Fruit fly (Drosophila melanogaster) whole organism, prepupa: Measurements from ENCODE around the gene CHES-1-like.

Experiments
- CG11294 ChIP-seq: fragments of 200-800 bp; sonication (Bioruptor generic); IDR thresholded peaks from 2 replicates; pipeline ENCODE4 v1.3.6; 2022; ENCODE audit warnings: missing biosample characterization, missing genetic modification characterization
- CG11902 ChIP-seq: fragments of 200-800 bp; sonication (Bioruptor generic); optimal IDR thresholded peaks from 3 replicates; lab custom pipeline; 2016; ENCODE audit warnings: missing biosample characterization, missing genetic modification characterization
- CG15336 ChIP-seq: fragments of 200-800 bp; sonication (Bioruptor generic); IDR thresholded peaks from 2 replicates; pipeline ENCODE4 v1.3.6; 2022; ENCODE audit warnings: missing biosample characterization, missing genetic modification characterization
- CG1621 ChIP-seq: fragments of 200-800 bp; sonication (Bioruptor generic); optimal IDR thresholded peaks from 3 replicates; lab custom pipeline; 2018; ENCODE audit warnings: missing biosample characterization, mild to moderate bottlenecking, missing genetic modification characterization
- CG16779 ChIP-seq: fragments of 200-800 bp; sonication (Bioruptor generic); optimal IDR thresholded peaks from 3 replicates; lab custom pipeline; 2017; ENCODE audit warnings: missing biosample characterization, mild to moderate bottlenecking, missing genetic modification characterization
- CG3032 ChIP-seq: fragments of 200-800 bp; optimal IDR thresholded peaks from 2 replicates; lab custom pipeline; 2019; ENCODE audit warnings: missing biosample characterization, mild to moderate bottlenecking, missing genetic modification characterization, moderate library complexity
- CG31627 ChIP-seq: fragments of 200-800 bp; sonication (Bioruptor generic); optimal IDR thresholded peaks from 3 replicates; lab custom pipeline; 2016; ENCODE audit warnings: missing biosample characterization, missing genetic modification characterization
- CG34406 ChIP-seq: fragments of 200-800 bp; sonication (Bioruptor generic); optimal IDR thresholded peaks from 3 replicates; lab custom pipeline; 2016; ENCODE audit warnings: missing biosample characterization, missing genetic modification characterization
- CG3919 ChIP-seq: fragments of 200-800 bp; sonication (Bioruptor generic); optimal IDR thresholded peaks from 3 replicates; lab custom pipeline; 2016; ENCODE audit warnings: missing biosample characterization, missing genetic modification characterization
- CG6276 ChIP-seq: fragments of 200-800 bp; sonication (Bioruptor generic); optimal IDR thresholded peaks from 2 replicates; lab custom pipeline; 2017; ENCODE audit warnings: missing biosample characterization, mild to moderate bottlenecking, missing genetic modification characterization
- CG6792 ChIP-seq: fragments of 200-800 bp; sonication (Bioruptor generic); optimal IDR thresholded peaks from 3 replicates; lab custom pipeline; 2016; ENCODE audit warnings: missing biosample characterization, missing genetic modification characterization
- CG6808 ChIP-seq: fragments of 200-800 bp; sonication (Bioruptor generic); optimal IDR thresholded peaks from 3 replicates; lab custom pipeline; 2017; ENCODE audit warnings: missing biosample characterization, missing genetic modification characterization, mild to moderate bottlenecking, moderate library complexity, missing genetic modification reagents
- CG7368 ChIP-seq: fragments of 200-800 bp; sonication (Bioruptor generic); optimal IDR thresholded peaks from 3 replicates; lab custom pipeline; 2016; ENCODE audit warnings: missing biosample characterization, missing genetic modification characterization
- CG8119 ChIP-seq: fragments of 200-800 bp; sonication (Bioruptor generic); IDR thresholded peaks from 3 replicates; pipeline ENCODE4 v1.3.6; 2022; ENCODE audit warnings: missing biosample characterization, missing genetic modification characterization
- CG8319 ChIP-seq: fragments of 200-800 bp; sonication (Bioruptor generic); optimal IDR thresholded peaks from 3 replicates; lab custom pipeline; 2016; ENCODE audit warnings: missing biosample characterization, missing genetic modification characterization
- Eip75B ChIP-seq: fragments of 200-800 bp; sonication (Bioruptor generic); optimal IDR thresholded peaks from 3 replicates; lab custom pipeline; 2016; ENCODE audit warnings: missing biosample characterization, missing genetic modification characterization
- Eip78C ChIP-seq: fragments of 200-800 bp; sonication (Bioruptor generic); peaks from one replicate; lab custom pipeline; 2016; ENCODE audit warnings: missing biosample characterization, missing genetic modification characterization
- Eip93F ChIP-seq: fragments of 200-800 bp; sonication (Bioruptor generic); optimal IDR thresholded peaks from 2 replicates; lab custom pipeline; 2016; ENCODE audit warnings: missing biosample characterization, mild to moderate bottlenecking, missing genetic modification characterization
- Ets96B ChIP-seq: fragments of 200-800 bp; optimal IDR thresholded peaks from 2 replicates; lab custom pipeline; 2019; ENCODE audit warnings: missing biosample characterization, mild to moderate bottlenecking, missing genetic modification characterization, moderate library complexity
- Hr38 ChIP-seq: sonication (Bioruptor generic); optimal IDR thresholded peaks from 2 replicates; lab custom pipeline; 2016; ENCODE audit warnings: missing biosample characterization, missing genetic modification characterization
- Hr39 ChIP-seq: fragments of 200-800 bp; sonication (Bioruptor generic); optimal IDR thresholded peaks from 2 replicates; lab custom pipeline; 2016; ENCODE audit warnings: missing biosample characterization, missing genetic modification characterization
- Lpt ChIP-seq: fragments of 200-800 bp; sonication (Bioruptor generic); optimal IDR thresholded peaks from 3 replicates; lab custom pipeline; 2016; ENCODE audit warnings: missing biosample characterization, missing genetic modification characterization
- Met ChIP-seq: fragments of 200-800 bp; sonication (Bioruptor generic); optimal IDR thresholded peaks from 3 replicates; lab custom pipeline; 2016; ENCODE audit warnings: missing biosample characterization, missing genetic modification characterization
- OdsH ChIP-seq: fragments of 200-800 bp; sonication (Bioruptor generic); optimal IDR thresholded peaks from 3 replicates; lab custom pipeline; 2016; ENCODE audit warnings: missing biosample characterization, missing genetic modification characterization
- Smox ChIP-seq: fragments of 200-800 bp; sonication (Bioruptor generic); optimal IDR thresholded peaks from 3 replicates; lab custom pipeline; 2016; ENCODE audit warnings: missing biosample characterization, missing genetic modification characterization
- Sox102F ChIP-seq: fragments of 200-800 bp; sonication (Bioruptor generic); optimal IDR thresholded peaks from 2 replicates; lab custom pipeline; 2016; ENCODE audit warnings: missing biosample characterization, mild to moderate bottlenecking, missing genetic modification characterization
- Sox14 ChIP-seq: fragments of 200-800 bp; sonication (Bioruptor generic); optimal IDR thresholded peaks from 3 replicates; lab custom pipeline; 2016; ENCODE audit warnings: missing biosample characterization, missing genetic modification characterization
- achi ChIP-seq: fragments of 200-800 bp; sonication (Bioruptor generic); optimal IDR thresholded peaks from 3 replicates; lab custom pipeline; 2016; ENCODE audit warnings: missing biosample characterization, missing genetic modification characterization
- dac ChIP-seq: fragments of 200-800 bp; sonication (Bioruptor generic); optimal IDR thresholded peaks from 2 replicates; lab custom pipeline; 2017; ENCODE audit warnings: missing biosample characterization, mild to moderate bottlenecking, missing genetic modification characterization
- dsx ChIP-seq: fragments of 200-800 bp; optimal IDR thresholded peaks from 3 replicates; lab custom pipeline; 2019; ENCODE audit warnings: missing biosample characterization, mild to moderate bottlenecking, missing genetic modification characterization, moderate library complexity; ENCODE audit not compliant: poor library complexity, severe bottlenecking
- eg ChIP-seq: fragments of 200-800 bp; sonication (Bioruptor generic); IDR thresholded peaks from 3 replicates; pipeline ENCODE4 v1.3.6; 2022; ENCODE audit warnings: missing biosample characterization, missing genetic modification characterization
- esn ChIP-seq: fragments of 200-800 bp; sonication (Bioruptor generic); optimal IDR thresholded peaks from 2 replicates; lab custom pipeline; 2016; ENCODE audit warnings: missing biosample characterization, mild to moderate bottlenecking, missing genetic modification characterization, moderate library complexity
- fd59A ChIP-seq: fragments of 200-800 bp; sonication (Bioruptor generic); optimal IDR thresholded peaks from 2 replicates; lab custom pipeline; 2017; ENCODE audit warnings: missing biosample characterization, mild to moderate bottlenecking, missing genetic modification characterization, missing genetic modification reagents
- fd85E ChIP-seq: fragments of 200-800 bp; sonication (Bioruptor generic); optimal IDR thresholded peaks from 3 replicates; lab custom pipeline; 2016; ENCODE audit warnings: missing biosample characterization, missing genetic modification characterization
- fkh ChIP-seq: fragments of 200-800 bp; sonication (Bioruptor generic); optimal IDR thresholded peaks from 3 replicates; lab custom pipeline; 2017; ENCODE audit warnings: missing biosample characterization, mild to moderate bottlenecking, missing genetic modification characterization, moderate library complexity
- lz ChIP-seq: fragments of 200-800 bp; sonication (Bioruptor generic); optimal IDR thresholded peaks from 3 replicates; lab custom pipeline; 2016; ENCODE audit warnings: missing biosample characterization, missing genetic modification characterization
- pdm3 ChIP-seq: fragments of 200-800 bp; sonication (Bioruptor generic); optimal IDR thresholded peaks from 3 replicates; lab custom pipeline; 2016; ENCODE audit warnings: missing biosample characterization, missing genetic modification characterization
- salr ChIP-seq, 2 experiments: fragments of 200-800 bp; sonication (Bioruptor generic); optimal IDR thresholded peaks; 3 replicates each; lab custom pipeline; 2016 to 2018; ENCODE audit warnings: missing biosample characterization in 2 of 2, missing genetic modification characterization in 2 of 2, mild to moderate bottlenecking in 1 of 2
- spab ChIP-seq: fragments of 200-800 bp; sonication (Bioruptor generic); optimal IDR thresholded peaks from 2 replicates; lab custom pipeline; 2017; ENCODE audit warnings: missing biosample characterization, mild to moderate bottlenecking, missing genetic modification characterization, missing genetic modification reagents
- svp ChIP-seq: fragments of 200-800 bp; sonication (Bioruptor generic); peaks from one replicate; lab custom pipeline; 2016; ENCODE audit warnings: missing biosample characterization, missing genetic modification characterization
- topi ChIP-seq: fragments of 200-800 bp; sonication (Bioruptor generic); optimal IDR thresholded peaks from 3 replicates; lab custom pipeline; 2016; ENCODE audit warnings: missing biosample characterization, missing genetic modification characterization
- vri ChIP-seq: fragments of 200-800 bp; sonication (Bioruptor generic); optimal IDR thresholded peaks from 3 replicates; lab custom pipeline; 2016; ENCODE audit warnings: missing biosample characterization, mild to moderate bottlenecking, missing genetic modification characterization

Gene CHES-1-like

DNA sequence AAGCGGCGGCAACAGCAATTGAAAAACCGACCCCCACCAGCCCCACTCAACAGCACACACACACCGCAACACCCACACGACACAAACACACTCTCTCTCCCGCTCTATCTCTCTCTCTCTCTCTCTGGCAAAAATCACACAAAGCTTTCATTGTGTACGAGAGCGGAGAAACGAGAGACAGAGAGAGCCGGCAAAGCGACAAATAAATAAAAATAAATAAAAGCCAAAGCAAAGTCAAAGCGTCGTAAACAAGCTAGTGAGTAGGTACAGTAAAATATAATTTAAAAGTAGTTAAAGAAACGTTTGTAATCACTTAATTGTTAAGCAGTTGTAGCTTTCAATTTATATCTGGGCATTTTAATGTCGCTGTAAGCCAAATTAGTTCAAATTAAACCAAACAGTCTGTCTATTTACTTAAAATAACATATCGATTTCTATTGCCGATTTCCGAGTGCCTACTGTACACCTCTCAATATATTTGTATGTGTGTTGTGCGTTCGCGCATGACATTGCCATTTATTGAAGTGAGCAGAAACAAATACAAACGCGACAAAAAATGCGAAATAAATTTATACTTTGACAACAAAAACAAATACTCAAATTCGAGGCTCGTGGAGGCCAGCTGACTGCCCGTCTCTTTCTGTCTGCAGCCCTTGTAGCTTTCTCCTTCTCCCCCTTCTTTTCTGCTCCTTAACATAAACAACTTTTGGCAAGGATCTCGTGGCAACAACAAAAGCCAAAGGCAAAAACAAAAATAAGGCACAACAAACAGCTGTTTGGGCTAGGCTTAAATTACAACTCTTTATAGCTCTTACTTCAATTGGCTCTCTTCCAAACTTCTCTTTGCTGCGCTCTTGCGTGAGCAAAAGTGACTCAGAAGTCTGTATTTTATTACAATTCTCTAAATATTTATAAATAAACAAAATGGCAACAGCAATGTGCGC, 12.2 kb downstream of the CHES-1-like start (continued):
- peak; percentile 93 for TF ChIP-seq CG3032 (tag; lab: Kevin White, UChicago)
- TF ChIP-seq achi (GFP tag; lab: Kevin White, UChicago) = peak; percentile 92
- peak; percentile 91 for TF ChIP-seq CG34406
- peak; percentile 91 for TF ChIP-seq CG11294 (GFP tag; lab: Robert Waterston, UW)
- TF ChIP-seq fd85E (GFP tag; lab: Kevin White, UChicago) = peak; percentile 70
- TF ChIP-seq dsx = peak; percentile 90
- peak; percentile 92 for TF ChIP-seq CG3919 (GFP tag; lab: Kevin White, UChicago)
- TF ChIP-seq Sox14 (GFP tag; lab: Kevin White, UChicago) = peak; percentile 96
- TF ChIP-seq esn = peak; percentile 95
- peak; percentile 90 for TF ChIP-seq CG6808 (GFP tag; lab: Kevin White, UChicago)

DNA sequence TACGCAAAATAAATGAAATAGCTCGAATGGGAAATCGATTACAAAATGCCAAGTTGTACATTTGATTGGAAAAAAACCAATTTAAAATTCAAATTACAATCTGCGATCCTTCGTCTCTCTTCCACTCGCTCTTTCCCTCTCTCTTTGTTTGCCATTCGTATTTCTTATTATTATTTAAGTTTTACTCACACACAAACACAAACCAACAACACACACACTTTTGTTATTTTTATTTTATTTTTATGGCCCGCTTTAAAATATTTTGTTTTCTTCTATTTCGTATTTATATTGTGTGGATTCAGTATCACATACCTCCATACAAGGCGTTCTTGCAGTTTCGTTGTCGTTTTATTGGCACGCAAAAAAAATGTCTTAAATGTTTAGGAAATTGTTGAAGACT, 13.0 kb downstream of the CHES-1-like start:
- TF ChIP-seq Eip78C (GFP tag; lab: Kevin White, UChicago) = peak; percentile 46
- no peak for TF ChIP-seq Hr39 (GFP tag; lab: Kevin White, UChicago)

DNA sequence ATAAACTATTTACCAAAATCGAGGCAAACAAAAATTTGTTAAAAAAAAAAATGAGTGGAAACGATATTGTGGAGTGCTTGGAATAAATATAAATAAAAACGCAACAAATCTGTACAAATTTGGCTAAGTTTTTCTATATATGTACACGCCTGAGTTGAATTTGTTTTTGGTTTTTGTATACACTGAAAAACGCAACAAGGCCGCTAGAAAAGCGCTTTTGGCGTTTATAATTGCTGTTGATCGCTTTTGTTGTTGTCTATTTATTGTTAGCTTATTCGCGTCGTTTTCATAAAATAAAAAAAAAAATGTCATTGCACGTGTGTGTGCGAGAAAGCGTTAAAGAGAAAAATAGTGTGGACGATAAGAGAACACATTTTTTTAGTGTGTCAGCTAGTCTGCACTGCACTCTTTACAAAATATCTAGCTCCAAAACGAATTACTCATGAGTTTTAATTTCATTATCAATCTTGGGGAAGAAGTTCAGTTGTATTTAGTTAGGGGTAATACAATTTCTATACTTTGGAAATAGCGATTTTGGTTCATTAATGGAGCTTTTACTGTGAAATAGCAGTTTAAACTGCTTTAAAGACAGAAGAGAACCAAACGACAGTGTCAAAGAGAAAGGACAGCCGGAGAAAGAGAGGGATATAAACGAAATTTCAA, 13.7 kb downstream of the CHES-1-like start:
- TF ChIP-seq CG15336 (0 out of 2 replicates have a peak, but pooled peaks have one; percentile 8), svp (GFP tag; lab: Kevin White, UChicago) (peak; percentile 38), Hr38 (GFP tag; lab: Kevin White, UChicago) (no peak), CG6276 (GFP tag; lab: Kevin White, UChicago) (peak; percentile 22), eg (GFP tag; lab: Robert Waterston, UW) (peak; percentile 62; the same call in 2 of the 3 replicates), fkh (GFP tag; lab: Kevin White, UChicago) (peak; percentile 25), Hr39 (GFP tag; lab: Kevin White, UChicago) (peak; percentile 9), salr (GFP tag; optimal IDR thresholded peaks at IDR 0.05; lab: Kevin White, UChicago) (peak in 1 of 2 experiments; percentile 18), CG31627 (no peak), Smox (GFP tag; lab: Kevin White, UChicago) (no peak), esn (no peak), Eip93F (no peak), Lpt (GFP tag; lab: Kevin White, UChicago) (no peak), topi (peak; percentile 19)

dm6 chrX:7694868-7695267, 14.3 kb downstream of the CHES-1-like start:
- TF ChIP-seq fd59A (GFP tag; lab: Kevin White, UChicago) = peak; percentile 11
- TF ChIP-seq Hr38 (GFP tag; lab: Kevin White, UChicago) = no peak
- peak; percentile 87 for TF ChIP-seq vri (GFP tag; lab: Kevin White, UChicago)
- 0 out of 3 replicates have a peak, but pooled peaks have one; percentile 12 for TF ChIP-seq CG8119
- no peak for TF ChIP-seq CG11902 (GFP tag; lab: Kevin White, UChicago)
- TF ChIP-seq CG8319 (GFP tag; lab: Kevin White, UChicago) = no peak
- TF ChIP-seq CG7368 (GFP tag; lab: Kevin White, UChicago) = no peak
- peak; percentile 35 for TF ChIP-seq svp (GFP tag; lab: Kevin White, UChicago)
- TF ChIP-seq dac (GFP tag; lab: Kevin White, UChicago) = no peak
- TF ChIP-seq eg (GFP tag; lab: Robert Waterston, UW) = peak; percentile 49; the same call in 1 of the 3 replicates
- TF ChIP-seq CG6808 (GFP tag; lab: Kevin White, UChicago) = peak; percentile 63
- no peak for TF ChIP-seq OdsH (GFP tag; lab: Kevin White, UChicago)
- no peak for TF ChIP-seq lz (GFP tag; lab: Kevin White, UChicago)
- TF ChIP-seq pdm3 (GFP tag; lab: Kevin White, UChicago) = no peak
- TF ChIP-seq spab (GFP tag; lab: Kevin White, UChicago) = no peak
- no peak for TF ChIP-seq CG16779 (tag; lab: Kevin White, UChicago)
- TF ChIP-seq CG3919 (GFP tag; lab: Kevin White, UChicago) = no peak
- TF ChIP-seq Eip75B = no peak
- no peak for TF ChIP-seq Sox102F
- TF ChIP-seq CG6792 (GFP tag; lab: Kevin White, UChicago) = no peak
- TF ChIP-seq Met = no peak
- TF ChIP-seq CG1621 (tag; lab: Kevin White, UChicago) = peak; percentile 62
- TF ChIP-seq Ets96B (tag; lab: Kevin White, UChicago) = peak; percentile 34
- no peak for TF ChIP-seq fkh (GFP tag; lab: Kevin White, UChicago)
- peak; percentile 35 for TF ChIP-seq CG3032 (tag; lab: Kevin White, UChicago)
- peak; percentile 21; the same call in 1 of the 2 replicates for TF ChIP-seq CG15336
- TF ChIP-seq Eip93F = no peak
